Fruit fly (Drosophila melanogaster): ENCODE measurements around the gene Acbp3.

Acbp3 gene

dm6 chr3L:7155522-7155978, 24.9 kb downstream of the Acbp3 start (continued):
- no peak for TF ChIP-seq Bgb (GFP tag; IDR thresholded peaks at IDR 0.05; ENCODE audit: partially characterized antibody)
- TF ChIP-seq CG2202 (tag; optimal IDR thresholded peaks at IDR 0.05), result no peak
- no peak for TF ChIP-seq H2.0 (GFP tag; IDR thresholded peaks at IDR 0.05)
- TF ChIP-seq CG1024 (GFP tag; IDR thresholded peaks at IDR 0.05), result no peak
- TF ChIP-seq CG6683 (GFP tag; optimal IDR thresholded peaks at IDR 0.05), result no peak
- no peak for TF ChIP-seq sima (GFP tag; optimal IDR thresholded peaks at IDR 0.05)
- TF ChIP-seq peb (GFP tag; IDR thresholded peaks at IDR 0.05), result no peak
- TF ChIP-seq CG13775 (GFP tag; optimal IDR thresholded peaks at IDR 0.05), result peak; percentile 19
- TF ChIP-seq CG10979 (tag; optimal IDR thresholded peaks at IDR 0.05), result peak; percentile 29
- peak; percentile 23 for TF ChIP-seq CG6813 (GFP tag; optimal IDR thresholded peaks at IDR 0.05)
- TF ChIP-seq CG11456 (GFP tag; IDR thresholded peaks at IDR 0.05), result no peak
- TF ChIP-seq wek (GFP tag; optimal IDR thresholded peaks at IDR 0.05), result no peak
- TF ChIP-seq chinmo (GFP tag; IDR thresholded peaks at IDR 0.05; ENCODE audit: partially characterized antibody), result no peak
- no peak for TF ChIP-seq CG1529 (GFP tag; optimal IDR thresholded peaks at IDR 0.05)
- TF ChIP-seq CoRest (tag; optimal IDR thresholded peaks at IDR 0.05), result peak; percentile 49
- TF ChIP-seq CG8290 (GFP tag; optimal IDR thresholded peaks at IDR 0.05), result peak; percentile 11
- no peak for TF ChIP-seq CG8290 (tag; optimal IDR thresholded peaks at IDR 0.05)
- peak; percentile 25 for TF ChIP-seq CG3281 (GFP tag; optimal IDR thresholded peaks at IDR 0.05)
- TF ChIP-seq CG30020 (tag; optimal IDR thresholded peaks at IDR 0.05), result no peak
- no peak for TF ChIP-seq zfh1 (GFP tag; IDR thresholded peaks at IDR 0.05)
- peak; percentile 56; the same call in 1 of the 2 replicates for TF ChIP-seq CG31441 (GFP tag; IDR thresholded peaks at IDR 0.05)
- no peak for TF ChIP-seq eyg (GFP tag; optimal IDR thresholded peaks at IDR 0.05)
- TF ChIP-seq B-H1 (GFP tag; IDR thresholded peaks at IDR 0.05), result no peak
- no peak for TF ChIP-seq so (GFP tag; IDR thresholded peaks at IDR 0.05)
- TF ChIP-seq nom (GFP tag; optimal IDR thresholded peaks at IDR 0.05), result no peak
- no peak for TF ChIP-seq jing (GFP tag; optimal IDR thresholded peaks at IDR 0.05)
- TF ChIP-seq CG30403 (GFP tag; optimal IDR thresholded peaks at IDR 0.05), result peak; percentile 57
- no peak for TF ChIP-seq CG33213 (GFP tag; optimal IDR thresholded peaks at IDR 0.05)
- TF ChIP-seq CG18262 (tag; optimal IDR thresholded peaks at IDR 0.05), result peak; percentile 69
- TF ChIP-seq Neu2 (GFP tag; optimal IDR thresholded peaks at IDR 0.05; ENCODE audit: borderline replicate concordance), result peak; percentile 43
- no peak for TF ChIP-seq seq (GFP tag; IDR thresholded peaks at IDR 0.05)
- TF ChIP-seq CG16815 (GFP tag; optimal IDR thresholded peaks at IDR 0.05), result peak; percentile 13
- TF ChIP-seq CG18476 (GFP tag; optimal IDR thresholded peaks at IDR 0.05), result no peak
- no peak for TF ChIP-seq CG8924 (tag; optimal IDR thresholded peaks at IDR 0.05)
- TF ChIP-seq CG14965 (GFP tag; optimal IDR thresholded peaks at IDR 0.05; ENCODE audit: borderline replicate concordance), result no peak
- no peak for TF ChIP-seq Drgx (GFP tag; IDR thresholded peaks at IDR 0.05)
- peak; percentile 15 for TF ChIP-seq CG1233 (GFP tag; optimal IDR thresholded peaks at IDR 0.05)
- no peak for TF ChIP-seq fu2 (GFP tag; optimal IDR thresholded peaks at IDR 0.05)
- peak; percentile 32 for TF ChIP-seq Sox100B (GFP tag; optimal IDR thresholded peaks at IDR 0.05)
- TF ChIP-seq CG9437 (GFP tag; optimal IDR thresholded peaks at IDR 0.05), result peak; percentile 22
- no peak for TF ChIP-seq Opbp (GFP tag; IDR thresholded peaks at IDR 0.05; ENCODE audit: partially characterized antibody)
- TF ChIP-seq CG11695 (GFP tag; IDR thresholded peaks at IDR 0.05), result no peak
- TF ChIP-seq crc (GFP tag; optimal IDR thresholded peaks at IDR 0.05), result no peak
- TF ChIP-seq ham (GFP tag; IDR thresholded peaks at IDR 0.05), result no peak
- peak; percentile 27 for TF ChIP-seq lilli (GFP tag; optimal IDR thresholded peaks at IDR 0.05)
- peak; percentile 9 for TF ChIP-seq CG4424 (GFP tag; optimal IDR thresholded peaks at IDR 0.05)
- no peak for TF ChIP-seq CG15479 (GFP tag; optimal IDR thresholded peaks at IDR 0.05)
- no peak; the same call in 1 of the 2 replicates for TF ChIP-seq vvl (GFP tag; IDR thresholded peaks at IDR 0.05)
- no peak for TF ChIP-seq Dll (GFP tag; IDR thresholded peaks at IDR 0.05; ENCODE audit: partially characterized antibody)
- TF ChIP-seq nmo (GFP tag; optimal IDR thresholded peaks at IDR 0.05), result peak; percentile 41
- TF ChIP-seq CG5245 (GFP tag; optimal IDR thresholded peaks at IDR 0.05), result no peak

Data from whole organism, embryonic.